Fruit fly (Drosophila melanogaster) whole organism, wandering third instar larva: ENCODE results near the gene CG42814.

Source experiments
- Abd-B ChIP-seq: fragments of >200 bp; optimal IDR thresholded peaks from 2 replicates; lab custom pipeline; 2017; ENCODE audit warnings: missing biosample characterization, missing genetic modification characterization
- CG32264 ChIP-seq: fragments of 200-800 bp; sonication (Bioruptor generic); optimal IDR thresholded peaks from 2 replicates; lab custom pipeline; 2016; ENCODE audit warnings: missing biosample characterization, missing genetic modification characterization
- CG9705 ChIP-seq: fragments of 200-800 bp; sonication (Bioruptor generic); optimal IDR thresholded peaks from 2 replicates; lab custom pipeline; 2018; ENCODE audit warnings: missing biosample characterization, mild to moderate bottlenecking, missing genetic modification characterization
- CrebA ChIP-seq: fragments of 200-800 bp; sonication (Bioruptor generic); optimal IDR thresholded peaks from 2 replicates; lab custom pipeline; 2016; ENCODE audit warnings: missing biosample characterization, mild to moderate bottlenecking, missing genetic modification characterization, borderline replicate concordance
- Dfd ChIP-seq: fragments of >200 bp; optimal IDR thresholded peaks from 2 replicates; lab custom pipeline; 2017; ENCODE audit warnings: missing biosample characterization, missing genetic modification characterization
- Dif ChIP-seq: fragments of 200-275, 200-300 bp; sonication (Bioruptor generic); optimal IDR thresholded peaks from 2 replicates; lab custom pipeline; 2018; ENCODE audit warnings: missing biosample characterization, missing genetic modification characterization; ENCODE audit not compliant: partially characterized antibody
- GATAd ChIP-seq: sonication (Bioruptor generic); optimal IDR thresholded peaks from 2 replicates; lab custom pipeline; 2016; ENCODE audit warnings: missing biosample characterization, missing genetic modification characterization
- HLH106 ChIP-seq: fragments of 200-800 bp; optimal IDR thresholded peaks from 3 replicates; lab custom pipeline; 2019; ENCODE audit warnings: missing biosample characterization, mild to moderate bottlenecking, missing genetic modification characterization, moderate library complexity
- Hnf4 ChIP-seq: fragments of 200-800 bp; sonication (Bioruptor generic); optimal IDR thresholded peaks from 2 replicates; lab custom pipeline; 2016; ENCODE audit warnings: missing biosample characterization, mild to moderate bottlenecking, missing genetic modification characterization
- Hr83 ChIP-seq: fragments of 200-300 bp; sonication (Bioruptor generic); optimal IDR thresholded peaks from 2 replicates; lab custom pipeline; 2016; ENCODE audit warnings: missing biosample characterization, mild to moderate bottlenecking, missing genetic modification characterization, moderate library complexity; ENCODE audit not compliant: poor library complexity, severe bottlenecking
- Mio ChIP-seq: sonication (Bioruptor generic); optimal IDR thresholded peaks from 2 replicates; lab custom pipeline; 2016; ENCODE audit warnings: missing biosample characterization, missing genetic modification characterization
- Myc ChIP-seq: fragments of >200 bp; optimal IDR thresholded peaks from 2 replicates; lab custom pipeline; 2017
- OdsH ChIP-seq: fragments of 200-800 bp; sonication (Bioruptor generic); optimal IDR thresholded peaks from 2 replicates; lab custom pipeline; 2016; ENCODE audit warnings: missing biosample characterization, mild to moderate bottlenecking, missing genetic modification characterization
- Rel ChIP-seq, 2 experiments: fragments of 200-800 bp; sonication (Bioruptor generic) in 1 of 2; optimal IDR thresholded peaks; 2 replicates in 1 of 2; 3 replicates in 1 of 2; lab custom pipeline; 2016 to 2019; ENCODE audit warnings: mild to moderate bottlenecking in 2 of 2, missing biosample characterization in 2 of 2, missing genetic modification characterization in 2 of 2, moderate library complexity in 1 of 2
- Sp1 ChIP-seq: fragments of 200-800 bp; sonication (Bioruptor generic); optimal IDR thresholded peaks from 3 replicates; lab custom pipeline; 2019; ENCODE audit warnings: missing biosample characterization, mild to moderate bottlenecking, missing genetic modification characterization, moderate library complexity
- Vsx2 ChIP-seq: fragments of 200-300, 225-300 bp; sonication (Bioruptor generic); optimal IDR thresholded peaks from 2 replicates; lab custom pipeline; 2018; ENCODE audit warnings: missing biosample characterization, missing genetic modification characterization; ENCODE audit not compliant: partially characterized antibody
- br ChIP-seq: fragments of 200-800 bp; sonication (Bioruptor generic); optimal IDR thresholded peaks from 2 replicates; lab custom pipeline; 2016; ENCODE audit warnings: missing biosample characterization, missing genetic modification characterization
- brk ChIP-seq: fragments of 200-800 bp; sonication (Bioruptor generic); optimal IDR thresholded peaks from 2 replicates; lab custom pipeline; 2016; ENCODE audit warnings: missing biosample characterization, mild to moderate bottlenecking, missing genetic modification characterization
- dmrt93B ChIP-seq: fragments of 200-800 bp; sonication (Bioruptor generic); optimal IDR thresholded peaks from 2 replicates; lab custom pipeline; 2018; ENCODE audit warnings: missing biosample characterization, mild to moderate bottlenecking, missing genetic modification characterization
- dsf ChIP-seq: sonication (Bioruptor generic); optimal IDR thresholded peaks from 2 replicates; lab custom pipeline; 2016; ENCODE audit warnings: missing biosample characterization, missing genetic modification characterization, borderline replicate concordance
- ey ChIP-seq: fragments of 200-800 bp; sonication (Bioruptor generic); optimal IDR thresholded peaks from 2 replicates; lab custom pipeline; 2016; ENCODE audit warnings: missing biosample characterization, missing genetic modification characterization
- foxo ChIP-seq, 2 experiments: fragments of 200-800 bp; sonication (Bioruptor generic); optimal IDR thresholded peaks; 2 replicates in 1 of 2; 3 replicates in 1 of 2; lab custom pipeline; 2016 to 2017; ENCODE audit warnings: missing biosample characterization in 2 of 2, missing genetic modification characterization in 2 of 2
- fru ChIP-seq: fragments of 200-800 bp; sonication (Bioruptor generic); optimal IDR thresholded peaks from 3 replicates; lab custom pipeline; 2016; ENCODE audit warnings: missing biosample characterization, mild to moderate bottlenecking, missing genetic modification characterization
- h ChIP-seq: fragments of 200-800 bp; sonication (Bioruptor generic); optimal IDR thresholded peaks from 3 replicates; lab custom pipeline; 2016; ENCODE audit warnings: missing biosample characterization, mild to moderate bottlenecking, missing genetic modification characterization
- jim ChIP-seq: fragments of 175-275, 200-325 bp; sonication (Bioruptor generic); optimal IDR thresholded peaks from 2 replicates; lab custom pipeline; 2016; ENCODE audit warnings: missing biosample characterization, mild to moderate bottlenecking, missing genetic modification characterization
- lola ChIP-seq: fragments of >200 bp; optimal IDR thresholded peaks from 2 replicates; lab custom pipeline; 2017; ENCODE audit warnings: missing biosample characterization, missing genetic modification characterization
- pan ChIP-seq: fragments of >200 bp; optimal IDR thresholded peaks from 2 replicates; lab custom pipeline; 2017
- psq ChIP-seq: fragments of 200-800 bp; sonication (Bioruptor generic); optimal IDR thresholded peaks from 3 replicates; lab custom pipeline; 2017; ENCODE audit warnings: missing biosample characterization, mild to moderate bottlenecking, missing genetic modification characterization, moderate library complexity
- rgr ChIP-seq: fragments of 200-800 bp; sonication (Bioruptor generic); optimal IDR thresholded peaks from 3 replicates; lab custom pipeline; 2016; ENCODE audit warnings: missing biosample characterization, mild to moderate bottlenecking, missing genetic modification characterization
- sage ChIP-seq: fragments of 200-800 bp; sonication (Bioruptor generic); optimal IDR thresholded peaks from 2 replicates; lab custom pipeline; 2016; ENCODE audit warnings: missing biosample characterization, mild to moderate bottlenecking, missing genetic modification characterization
- sv ChIP-seq: fragments of 200-800 bp; sonication (Bioruptor generic); optimal IDR thresholded peaks from 3 replicates; lab custom pipeline; 2016; ENCODE audit warnings: missing biosample characterization, missing genetic modification characterization
- tai ChIP-seq: sonication (Bioruptor generic); optimal IDR thresholded peaks from 2 replicates; lab custom pipeline; 2016; ENCODE audit warnings: missing biosample characterization, missing genetic modification characterization
- usp ChIP-seq: fragments of >200 bp; optimal IDR thresholded peaks from 2 replicates; lab custom pipeline; 2017; ENCODE audit warnings: missing biosample characterization, missing genetic modification characterization
- woc ChIP-seq: sonication (Bioruptor generic); optimal IDR thresholded peaks from 2 replicates; lab custom pipeline; 2016; ENCODE audit warnings: missing biosample characterization, mild to moderate bottlenecking, missing genetic modification characterization

Gene CG42814

DNA sequence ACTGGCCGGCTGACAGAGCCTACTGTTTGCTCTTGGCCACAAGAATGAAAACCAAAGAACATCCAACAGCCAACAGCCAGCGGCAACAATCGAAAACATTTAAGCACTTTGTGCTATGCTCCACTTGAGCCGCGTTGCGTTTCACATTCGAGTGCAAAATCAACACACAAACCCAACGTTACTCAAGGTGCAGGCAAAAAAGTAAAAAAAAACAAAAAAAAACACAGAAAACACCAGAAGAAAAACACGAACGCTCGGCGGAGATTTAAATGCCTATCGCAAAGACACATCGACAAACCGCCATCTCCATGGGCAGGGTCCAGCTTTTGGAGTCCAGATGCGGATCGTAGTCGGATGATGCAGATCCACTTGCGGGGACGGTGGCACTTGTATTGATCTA is 25.4 kb downstream of the CG42814 start:
- TF ChIP-seq br = no peak
- TF ChIP-seq, all 38 proteins: peak for 0

DNA sequence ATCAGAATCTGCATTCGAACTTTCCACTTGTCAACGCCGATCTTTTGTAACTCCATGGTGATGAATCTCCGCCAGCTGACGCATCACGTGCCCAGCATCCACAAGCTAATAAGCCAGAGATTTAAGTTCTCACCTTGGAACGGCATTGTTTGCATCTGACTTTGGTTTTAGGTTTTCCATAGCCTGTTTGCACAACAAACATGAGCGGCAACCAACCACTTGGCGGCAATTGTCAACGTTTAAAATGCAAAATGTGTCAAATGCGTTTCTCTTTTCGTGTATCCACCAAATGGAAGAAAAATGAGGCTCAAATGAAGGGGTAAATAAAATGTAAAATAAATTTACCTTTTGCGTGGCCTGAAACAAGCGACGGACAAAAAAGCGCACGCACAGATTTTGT is 26.9 kb downstream of the CG42814 start:
- TF ChIP-seq Myc (lab: Kevin White, UChicago) = no peak
- TF ChIP-seq sage = no peak

DNA sequence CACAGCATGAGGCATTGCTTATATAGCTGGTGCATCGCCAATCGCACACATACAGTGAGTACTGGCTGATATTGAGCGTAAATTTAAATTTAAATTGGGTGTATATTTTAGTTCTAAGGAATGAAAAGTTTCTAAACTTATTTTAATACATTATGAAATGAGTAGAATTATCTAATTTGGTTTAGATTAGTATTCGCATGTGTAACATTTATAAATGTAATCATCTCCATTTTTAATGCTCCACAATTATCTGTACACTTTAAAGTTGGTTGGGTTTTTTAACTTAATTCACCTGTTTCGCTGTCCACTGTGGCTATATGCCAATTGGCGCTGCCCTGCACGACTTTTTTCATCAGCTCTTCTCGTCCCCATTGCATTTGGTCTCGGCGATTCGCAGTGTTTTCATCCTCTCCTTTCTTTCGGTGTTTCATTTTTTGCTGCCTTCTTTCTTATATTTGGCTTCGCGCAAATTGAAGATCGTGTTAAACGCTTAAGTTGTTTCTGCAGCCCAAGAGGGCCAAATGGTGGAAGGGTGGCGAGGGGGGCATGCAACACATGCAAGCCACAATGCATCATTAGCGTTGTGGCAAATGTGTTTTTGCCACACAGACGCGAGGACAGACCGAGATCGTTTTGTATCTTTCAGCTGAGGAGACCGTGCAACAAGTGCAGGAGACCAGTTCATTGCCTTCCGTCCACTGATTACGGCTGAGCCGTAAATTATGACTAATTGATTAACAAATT is 27.6 kb downstream of the CG42814 start:
- TF ChIP-seq h (GFP tag; lab: Kevin White, UChicago) (peak; percentile 88), Hr83 (GFP tag; lab: Kevin White, UChicago) (no peak), HLH106 (tag; lab: Kevin White, UChicago) (peak; percentile 87), woc (GFP tag; lab: Kevin White, UChicago) (peak; percentile 30), CG32264 (GFP tag; lab: Kevin White, UChicago) (peak; percentile 3), lola (GFP tag; lab: Kevin White, UChicago) (no peak), jim (GFP tag; lab: Kevin White, UChicago) (no peak), Dfd (no peak), ey (GFP tag; lab: Kevin White, UChicago) (peak; percentile 29), rgr (peak; percentile 74), CG9705 (GFP tag; lab: Kevin White, UChicago) (peak; percentile 53), pan (lab: Kevin White, UChicago) (no peak), sv (no peak), OdsH (GFP tag; lab: Kevin White, UChicago) (peak; percentile 84), Mio (no peak), Rel (GFP tag; optimal IDR thresholded peaks at IDR 0.05; lab: Kevin White, UChicago) (no peak), Rel (tag; optimal IDR thresholded peaks at IDR 0.05; lab: Kevin White, UChicago) (no peak), dsf (GFP tag; lab: Kevin White, UChicago) (no peak), dmrt93B (GFP tag; lab: Kevin White, UChicago) (peak; percentile 63), Sp1 (GFP tag; lab: Kevin White, UChicago) (peak; percentile 81), CrebA (GFP tag; lab: Kevin White, UChicago) (peak; percentile 0), fru (GFP tag; lab: Kevin White, UChicago) (peak; percentile 85), psq (peak; percentile 92), brk (no peak), Vsx2 (peak; percentile 24), GATAd (GFP tag; lab: Kevin White, UChicago) (no peak), Hnf4 (GFP tag; lab: Kevin White, UChicago) (peak; percentile 20), br (no peak), Myc (lab: Kevin White, UChicago) (no peak), Dif (peak; percentile 28), sage (peak; percentile 16), foxo (GFP tag; optimal IDR thresholded peaks at IDR 0.05; lab: Kevin White, UChicago) (peak in 1 of 2 experiments; percentile 85)

DNA sequence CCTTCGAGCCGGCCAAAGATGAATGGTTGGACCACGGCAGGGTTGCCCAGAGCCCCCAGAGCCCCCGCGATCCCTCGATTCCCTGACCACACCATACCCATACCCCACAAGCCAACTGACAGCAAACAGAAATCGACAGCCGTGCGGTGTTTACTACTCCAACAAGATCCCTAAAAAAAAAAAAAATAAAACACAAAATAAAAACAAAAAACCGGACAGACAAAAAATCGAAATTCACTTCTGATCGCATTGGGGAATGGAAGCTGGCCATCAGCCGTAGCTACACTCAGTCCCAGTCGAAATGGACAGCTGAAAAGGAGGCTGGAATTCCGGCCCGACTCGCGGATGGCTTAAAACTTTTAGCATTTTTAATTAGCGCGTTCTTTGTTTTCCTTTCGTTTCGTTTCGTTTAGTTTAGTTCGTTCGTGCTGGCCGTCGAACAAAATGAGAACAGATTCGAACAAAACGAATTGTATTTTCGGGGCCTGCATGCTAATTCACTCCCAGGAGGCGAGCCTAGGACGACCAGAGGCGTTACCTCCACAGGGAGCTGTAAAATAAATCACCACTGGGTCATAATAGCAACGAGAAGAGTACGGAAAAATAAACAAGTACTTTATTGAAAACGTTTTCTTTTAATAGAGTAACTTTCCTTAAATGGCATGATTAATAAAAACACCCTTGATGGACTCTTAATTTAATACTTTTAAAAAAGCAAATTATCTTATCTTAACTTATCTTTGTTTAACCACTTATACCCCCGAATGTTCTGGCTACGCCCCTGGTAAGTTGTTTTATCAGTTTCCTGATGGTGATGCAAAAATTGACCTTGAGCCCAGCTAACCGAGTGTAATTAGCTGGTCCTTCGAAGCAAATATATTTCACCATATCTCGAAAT is 30.1 kb downstream of the CG42814 start:
- TF ChIP-seq Hnf4 (GFP tag; lab: Kevin White, UChicago) (no peak), Vsx2 (no peak), foxo (GFP tag; optimal IDR thresholded peaks at IDR 0.05; lab: Kevin White, UChicago) (peak in 1 of 2 experiments; percentile 50), CG9705 (GFP tag; lab: Kevin White, UChicago) (no peak), usp (GFP tag; lab: Kevin White, UChicago) (no peak), psq (peak; percentile 24), h (GFP tag; lab: Kevin White, UChicago) (peak; percentile 43), Mio (no peak), HLH106 (tag; lab: Kevin White, UChicago) (peak; percentile 44), Sp1 (GFP tag; lab: Kevin White, UChicago) (peak; percentile 15), ey (GFP tag; lab: Kevin White, UChicago) (peak; percentile 33), CrebA (GFP tag; lab: Kevin White, UChicago) (peak; percentile 79), OdsH (GFP tag; lab: Kevin White, UChicago) (peak; percentile 50), dmrt93B (GFP tag; lab: Kevin White, UChicago) (no peak), rgr (peak; percentile 44), tai (GFP tag; lab: Kevin White, UChicago) (no peak), Abd-B (GFP tag; lab: Kevin White, UChicago) (no peak), br (peak; percentile 16), dsf (GFP tag; lab: Kevin White, UChicago) (no peak), Rel (GFP tag; optimal IDR thresholded peaks at IDR 0.05; lab: Kevin White, UChicago) (peak; percentile 62), Rel (tag; optimal IDR thresholded peaks at IDR 0.05; lab: Kevin White, UChicago) (no peak), brk (peak; percentile 43), jim (GFP tag; lab: Kevin White, UChicago) (no peak)
